Worm (Caenorhabditis elegans) whole organism, L3 larva: ENCODE measurements around the gene R08A2.9.

Experiments used
- ceh-9 ChIP-seq: sonication (generic microtip); optimal IDR thresholded peaks from 2 replicates; lab custom pipeline; 2018; ENCODE audit warnings: missing biosample characterization, missing genetic modification characterization
- fos-1 ChIP-seq: fragments of 150-350 bp; optimal IDR thresholded peaks from 2 replicates; lab custom pipeline; 2014; ENCODE audit warnings: missing biosample characterization, missing genetic modification characterization
- jun-1 ChIP-seq: fragments of 150-350 bp; optimal IDR thresholded peaks from 2 replicates; lab custom pipeline; 2014; ENCODE audit warnings: missing biosample characterization, missing genetic modification reagents, missing genetic modification characterization
- mdl-1 ChIP-seq: fragments of 150-350 bp; optimal IDR thresholded peaks from 2 replicates; lab custom pipeline; 2014; ENCODE audit warnings: missing biosample characterization, missing genetic modification characterization
- nhr-237 ChIP-seq: fragments of 150-350 bp; optimal IDR thresholded peaks from 2 replicates; lab custom pipeline; 2014; ENCODE audit warnings: missing biosample characterization, missing genetic modification characterization
- nhr-25 ChIP-seq: sonication (generic microtip); optimal IDR thresholded peaks from 2 replicates; lab custom pipeline; 2017; ENCODE audit warnings: missing biosample characterization, missing genetic modification characterization
- nhr-28 ChIP-seq: fragments of 150-350 bp; optimal IDR thresholded peaks from 2 replicates; lab custom pipeline; 2014; ENCODE audit warnings: missing biosample characterization, missing genetic modification characterization
- pha-4 ChIP-seq: fragments of 150-350 bp; optimal IDR thresholded peaks from 2 replicates; lab custom pipeline; 2014; ENCODE audit warnings: missing biosample characterization, missing genetic modification reagents, missing genetic modification characterization
- pqm-1 ChIP-seq: fragments of 150-350 bp; optimal IDR thresholded peaks from 2 replicates; lab custom pipeline; 2017; ENCODE audit warnings: missing biosample characterization, missing genetic modification characterization, inconsistent platforms
- snpc-4 ChIP-seq: fragments of 150-350 bp; optimal IDR thresholded peaks from 2 replicates; lab custom pipeline; 2014; ENCODE audit warnings: missing biosample characterization, missing genetic modification characterization
- unc-62 ChIP-seq: fragments of 150-350 bp; sonication (generic microtip); optimal IDR thresholded peaks from 4 replicates; lab custom pipeline; 2014; ENCODE audit warnings: missing biosample characterization, missing genetic modification reagents, missing genetic modification characterization
- ztf-4 ChIP-seq: fragments of 150-350 bp; optimal IDR thresholded peaks from 2 replicates; lab custom pipeline; 2014; ENCODE audit warnings: missing biosample characterization, missing genetic modification characterization

DNA sequence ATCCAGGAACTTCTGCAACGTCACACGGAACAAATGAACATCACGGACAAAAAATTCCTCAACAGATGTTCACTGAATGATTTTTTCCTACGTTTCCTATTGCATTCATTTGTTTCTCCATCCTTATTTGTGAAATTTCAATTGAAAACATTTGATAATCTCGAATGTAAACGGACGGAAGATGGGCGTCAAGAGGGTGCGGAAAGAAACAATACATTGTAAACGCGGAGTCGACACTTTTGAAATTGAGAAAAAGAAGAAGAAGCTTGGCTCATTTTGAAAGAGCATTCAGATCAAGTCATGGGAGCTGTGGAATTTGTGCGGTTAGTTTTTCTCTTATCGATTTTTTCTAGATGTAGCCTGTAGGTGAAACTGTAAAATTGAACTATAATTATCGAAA is 45.1 kb upstream of the R08A2.9 start, which contains the start of gene C47E8.9:
- no peak for TF ChIP-seq unc-62 (GFP tag; lab: Kevin White, UChicago)
- no peak for TF ChIP-seq pqm-1 (tag; lab: Kevin White, UChicago)
- no peak for TF ChIP-seq snpc-4 (tag; lab: Kevin White, UChicago)
- TF ChIP-seq pha-4 (tag; lab: Kevin White, UChicago) = no peak
- no peak for TF ChIP-seq ceh-9 (tag; lab: Kevin White, UChicago)
- no peak for TF ChIP-seq ztf-4 (tag; lab: Kevin White, UChicago)
- TF ChIP-seq jun-1 (tag; lab: Kevin White, UChicago) = no peak
- TF ChIP-seq nhr-28 = no peak
- no peak for TF ChIP-seq nhr-25 (tag; lab: Kevin White, UChicago)
- no peak for TF ChIP-seq mdl-1 (tag; lab: Kevin White, UChicago)
- no peak for TF ChIP-seq nhr-237
- TF ChIP-seq fos-1 (tag; lab: Kevin White, UChicago) = no peak
